Worm (Caenorhabditis elegans) whole organism, L1 larva: ENCODE measurements around the gene cdr-2.
A peak's percentile ranks its signal among the peaks of the same experiment; 100 is the strongest.

ENCODE experiments used
- C04F5.9 ChIP-seq: sonication (generic microtip); optimal IDR thresholded peaks from 2 replicates; lab custom pipeline; 2016; ENCODE audit warnings: missing genetic modification characterization, missing compliant biosample characterization
- aha-1 ChIP-seq: fragments of 150-350 bp; optimal IDR thresholded peaks from 2 replicates; lab custom pipeline; 2014; ENCODE audit warnings: missing biosample characterization, missing genetic modification characterization
- alr-1 ChIP-seq: fragments of 200-800 bp; sonication (Bioruptor generic); optimal IDR thresholded peaks from 2 replicates; lab custom pipeline; 2018; ENCODE audit warnings: borderline replicate concordance, mild to moderate bottlenecking, missing genetic modification characterization, missing compliant biosample characterization
- aly-2 ChIP-seq: fragments of 150-350 bp; optimal IDR thresholded peaks from 2 replicates; lab custom pipeline; 2014; ENCODE audit warnings: missing biosample characterization, missing genetic modification characterization
- ama-1 ChIP-seq: fragments of 150-350 bp; optimal IDR thresholded peaks from 2 replicates; lab custom pipeline; 2014
- ceh-88 ChIP-seq: fragments of 200-800 bp; sonication (Bioruptor generic); IDR thresholded peaks from 2 replicates; pipeline ENCODE4 v1.3.6; 2022; ENCODE audit warnings: missing genetic modification characterization, missing compliant biosample characterization
- dsc-1 ChIP-seq: sonication (generic microtip); optimal IDR thresholded peaks from 2 replicates; lab custom pipeline; 2016; ENCODE audit warnings: mild to moderate bottlenecking, missing genetic modification characterization, missing compliant biosample characterization
- efl-3 ChIP-seq: fragments of 200-800 bp; sonication (Bioruptor generic); optimal IDR thresholded peaks from 2 replicates; lab custom pipeline; 2018; ENCODE audit warnings: mild to moderate bottlenecking, missing genetic modification characterization, missing compliant biosample characterization
- egl-13 ChIP-seq: sonication (generic microtip); optimal IDR thresholded peaks from 2 replicates; lab custom pipeline; 2016; ENCODE audit warnings: missing genotype, missing genetic modification reagents, missing genetic modification characterization, missing compliant biosample characterization
- elt-2 ChIP-seq: sonication (generic microtip); optimal IDR thresholded peaks from 2 replicates; lab custom pipeline; 2016; ENCODE audit warnings: missing genetic modification characterization, mild to moderate bottlenecking, inconsistent platforms, missing compliant biosample characterization, missing genetic modification reagents
- fkh-4 ChIP-seq: sonication (generic microtip); optimal IDR thresholded peaks from 2 replicates; lab custom pipeline; 2016; ENCODE audit warnings: missing compliant biosample characterization, missing genetic modification characterization, borderline replicate concordance
- fkh-8 ChIP-seq: sonication (generic microtip); optimal IDR thresholded peaks from 2 replicates; lab custom pipeline; 2016; ENCODE audit warnings: mild to moderate bottlenecking, missing genetic modification characterization, missing compliant biosample characterization
- fos-1 ChIP-seq: fragments of 150-350 bp; optimal IDR thresholded peaks from 2 replicates; lab custom pipeline; 2014; ENCODE audit warnings: missing biosample characterization, missing genetic modification characterization
- hlh-17 ChIP-seq: fragments of 200-800 bp; sonication (Bioruptor generic); optimal IDR thresholded peaks from 2 replicates; lab custom pipeline; 2018; ENCODE audit warnings: missing genetic modification characterization, mild to moderate bottlenecking, missing compliant biosample characterization, moderate library complexity, borderline replicate concordance
- hlh-4 ChIP-seq: sonication (generic microtip); optimal IDR thresholded peaks from 2 replicates; lab custom pipeline; 2016; ENCODE audit warnings: mild to moderate bottlenecking, missing genetic modification characterization, missing compliant biosample characterization
- irx-1 ChIP-seq: sonication (generic microtip); optimal IDR thresholded peaks from 2 replicates; lab custom pipeline; 2016; ENCODE audit warnings: missing genetic modification characterization, missing compliant biosample characterization
- jun-1 ChIP-seq: fragments of 150-350 bp; optimal IDR thresholded peaks from 2 replicates; lab custom pipeline; 2014; ENCODE audit warnings: missing biosample characterization, missing genetic modification reagents, missing genetic modification characterization
- lin-13 ChIP-seq: fragments of 150-350 bp; optimal IDR thresholded peaks from 2 replicates; lab custom pipeline; 2014; ENCODE audit warnings: missing biosample characterization, missing genetic modification reagents, missing genetic modification characterization
- lir-3 ChIP-seq: sonication (generic microtip); optimal IDR thresholded peaks from 2 replicates; lab custom pipeline; 2016; ENCODE audit warnings: mild to moderate bottlenecking, missing genetic modification characterization, moderate library complexity, missing compliant biosample characterization; ENCODE audit not compliant: poor library complexity
- lsy-2 ChIP-seq, 2 experiments: fragments of 150-350 bp; optimal IDR thresholded peaks; 2 replicates each; lab custom pipeline; 2014; ENCODE audit warnings: missing biosample characterization in 2 of 2, missing genetic modification characterization in 2 of 2
- mab-9 ChIP-seq: fragments of 200-800 bp; sonication (Bioruptor generic); IDR thresholded peaks from 2 replicates; pipeline ENCODE4 v1.3.6; 2022; ENCODE audit warnings: missing genetic modification reagents, missing genetic modification characterization, missing compliant biosample characterization
- mef-2 ChIP-seq: fragments of 150-350 bp; optimal IDR thresholded peaks from 2 replicates; lab custom pipeline; 2014; ENCODE audit warnings: missing biosample characterization, missing genetic modification characterization
- nhr-11 ChIP-seq: fragments of 150-350 bp; optimal IDR thresholded peaks from 2 replicates; lab custom pipeline; 2014; ENCODE audit warnings: missing biosample characterization, missing genetic modification characterization
- nhr-12 ChIP-seq: sonication (generic microtip); optimal IDR thresholded peaks from 2 replicates; lab custom pipeline; 2017; ENCODE audit warnings: missing biosample characterization, missing genetic modification characterization
- nhr-77 ChIP-seq: fragments of 150-350 bp; optimal IDR thresholded peaks from 2 replicates; lab custom pipeline; 2014; ENCODE audit warnings: missing biosample characterization, missing genetic modification characterization
- nhr-84 ChIP-seq: sonication (generic microtip); optimal IDR thresholded peaks from 2 replicates; lab custom pipeline; 2017; ENCODE audit warnings: missing biosample characterization, missing genetic modification characterization
- nhr-85 ChIP-seq: sonication (generic microtip); peaks from one replicate; lab custom pipeline; 2016; ENCODE audit warnings: missing genetic modification characterization, inconsistent platforms, missing compliant biosample characterization
- pag-3 ChIP-seq: sonication (generic microtip); optimal IDR thresholded peaks from 2 replicates; lab custom pipeline; 2017; ENCODE audit warnings: missing genetic modification characterization, mild to moderate bottlenecking, missing compliant biosample characterization, antibody characterized with exemption, borderline replicate concordance; ENCODE audit not compliant: insufficient read depth
- pax-3 ChIP-seq: fragments of 200-800 bp; sonication (Bioruptor generic); optimal IDR thresholded peaks from 2 replicates; lab custom pipeline; 2018; ENCODE audit warnings: mild to moderate bottlenecking, missing genetic modification characterization, moderate library complexity, missing compliant biosample characterization
- skn-1 ChIP-seq: fragments of 150-350 bp; optimal IDR thresholded peaks from 2 replicates; lab custom pipeline; 2014; ENCODE audit warnings: missing biosample characterization, missing genetic modification characterization
- sox-4 ChIP-seq: sonication (generic microtip); optimal IDR thresholded peaks from 2 replicates; lab custom pipeline; 2016; ENCODE audit warnings: missing genetic modification characterization, missing compliant biosample characterization
- sptf-1 ChIP-seq: fragments of 150-350 bp; optimal IDR thresholded peaks from 2 replicates; lab custom pipeline; 2014; ENCODE audit warnings: missing biosample characterization, missing genetic modification characterization
- sup-37 ChIP-seq: fragments of 200-800 bp; sonication (Bioruptor generic); optimal IDR thresholded peaks from 2 replicates; lab custom pipeline; 2018; ENCODE audit warnings: mild to moderate bottlenecking, missing genetic modification characterization, missing compliant biosample characterization
- swsn-7 ChIP-seq: sonication (generic microtip); optimal IDR thresholded peaks from 2 replicates; lab custom pipeline; 2016; ENCODE audit warnings: missing genetic modification characterization, missing compliant biosample characterization
- tbx-2 ChIP-seq: sonication (generic microtip); optimal IDR thresholded peaks from 2 replicates; lab custom pipeline; 2016; ENCODE audit warnings: missing genetic modification characterization, missing compliant biosample characterization
- unc-30 ChIP-seq: sonication (generic microtip); optimal IDR thresholded peaks from 2 replicates; lab custom pipeline; 2017; ENCODE audit warnings: missing biosample characterization, missing genetic modification characterization
- unc-86 ChIP-seq: sonication (generic microtip); optimal IDR thresholded peaks from 2 replicates; lab custom pipeline; 2016; ENCODE audit warnings: missing genetic modification characterization, missing compliant biosample characterization
- zag-1 ChIP-seq: fragments of 150-350 bp; optimal IDR thresholded peaks from 2 replicates; lab custom pipeline; 2014; ENCODE audit warnings: missing biosample characterization, missing genetic modification characterization
- zip-4 ChIP-seq: fragments of 200-800 bp; sonication (Bioruptor generic); optimal IDR thresholded peaks from 2 replicates; lab custom pipeline; 2018; ENCODE audit warnings: mild to moderate bottlenecking, missing genetic modification characterization, moderate library complexity, missing compliant biosample characterization
- ztf-4 ChIP-seq: fragments of 150-350 bp; optimal IDR thresholded peaks from 2 replicates; lab custom pipeline; 2014; ENCODE audit warnings: missing biosample characterization, missing genetic modification characterization

cdr-2 gene

DNA sequence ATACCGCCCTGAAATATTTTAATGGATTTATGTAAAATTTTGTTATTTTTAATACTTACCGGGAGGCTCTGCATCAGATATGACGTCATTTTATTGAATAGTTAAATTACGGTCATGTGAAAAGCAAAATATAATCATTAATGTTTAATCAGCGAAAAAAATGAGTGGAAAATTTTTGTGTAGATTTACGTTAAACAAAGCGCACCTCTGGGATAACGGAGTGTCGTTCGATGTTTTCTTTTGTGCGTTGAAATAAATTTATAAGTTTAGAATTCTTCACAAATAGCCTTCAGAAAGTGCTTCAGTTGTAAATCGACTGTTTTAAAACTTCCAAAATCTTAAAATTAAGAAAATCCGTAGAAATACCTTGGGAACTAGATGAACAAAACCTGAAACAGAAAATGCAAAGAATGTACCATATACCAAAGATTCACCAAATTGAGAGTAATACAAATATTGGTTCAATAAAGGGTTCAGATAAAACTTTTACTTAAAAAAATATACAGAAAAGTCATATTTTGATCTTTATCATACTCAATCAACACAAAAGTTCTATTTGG, 14.8 kb downstream of the cdr-2 start, which contains the start of the genes K01D12.20 and miga-1 (continued):
- TF ChIP-seq unc-30 (tag; lab: Kevin White, UChicago) (no peak), aly-2 (tag; lab: Kevin White, UChicago) (no peak), ceh-88 (GFP tag; lab: Robert Waterston, UW) (no peak), sup-37 (GFP tag; lab: Kevin White, UChicago) (no peak), irx-1 (tag; lab: Kevin White, UChicago) (no peak), fkh-4 (tag; lab: Kevin White, UChicago) (no peak), C04F5.9 (tag; lab: Kevin White, UChicago) (no peak), lsy-2 (tag; optimal IDR thresholded peaks at IDR 0.05; lab: Kevin White, UChicago) (peak; percentile 55 to 62), egl-13 (tag; lab: Kevin White, UChicago) (no peak), lir-3 (no peak), mef-2 (tag; lab: Kevin White, UChicago) (no peak), ztf-4 (no peak), nhr-12 (no peak), efl-3 (GFP tag; lab: Kevin White, UChicago) (no peak), skn-1 (tag; lab: Kevin White, UChicago) (peak; percentile 22), unc-86 (tag; lab: Kevin White, UChicago) (no peak), fkh-8 (tag; lab: Kevin White, UChicago) (no peak), nhr-84 (tag; lab: Kevin White, UChicago) (no peak), nhr-85 (tag; lab: Kevin White, UChicago) (no peak), zip-4 (GFP tag; lab: Kevin White, UChicago) (no peak), zag-1 (no peak), lin-13 (no peak), elt-2 (peak; percentile 34), sox-4 (tag; lab: Kevin White, UChicago) (no peak), dsc-1 (tag; lab: Kevin White, UChicago) (peak; percentile 42), mab-9 (GFP tag; lab: Robert Waterston, UW) (no peak), alr-1 (tag; lab: Kevin White, UChicago) (no peak), aha-1 (no peak), nhr-77 (tag; lab: Kevin White, UChicago) (no peak), hlh-4 (tag; lab: Kevin White, UChicago) (no peak), jun-1 (tag; lab: Kevin White, UChicago) (no peak), hlh-17 (GFP tag; lab: Kevin White, UChicago) (no peak)

DNA sequence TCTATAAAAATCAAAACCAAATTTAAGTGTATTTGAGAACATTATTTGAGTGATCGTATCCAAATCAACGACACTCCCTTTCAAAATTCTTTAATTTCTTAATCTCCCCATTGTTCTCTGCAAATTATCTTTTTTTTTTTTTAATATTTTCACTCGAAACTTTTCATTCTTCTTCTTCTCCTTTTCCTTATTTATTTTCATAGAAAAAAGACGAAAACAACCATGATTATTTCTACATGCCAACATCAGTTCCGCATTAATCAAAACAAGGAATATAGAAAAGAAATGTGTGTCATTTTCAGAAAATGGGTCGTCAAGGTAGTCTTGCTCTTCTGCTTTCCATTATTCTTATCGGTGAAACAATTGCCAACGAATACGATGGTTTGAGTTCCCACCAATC, 18.0 kb downstream of the cdr-2 start, which contains the start of gene K01D12.5:
Gene K01D12.5, plus strand, starts transcription at position 301 of the 400 bp plus-strand sequence.
- no peak for TF ChIP-seq nhr-12
- TF ChIP-seq ama-1: no peak
- TF ChIP-seq swsn-7 (tag; lab: Kevin White, UChicago): no peak
- no peak for TF ChIP-seq zip-4 (GFP tag; lab: Kevin White, UChicago)
- TF ChIP-seq egl-13 (tag; lab: Kevin White, UChicago): no peak
- no peak for TF ChIP-seq mef-2 (tag; lab: Kevin White, UChicago)
- TF ChIP-seq fkh-4 (tag; lab: Kevin White, UChicago): no peak
- TF ChIP-seq pag-3 (tag; lab: Kevin White, UChicago): no peak

DNA sequence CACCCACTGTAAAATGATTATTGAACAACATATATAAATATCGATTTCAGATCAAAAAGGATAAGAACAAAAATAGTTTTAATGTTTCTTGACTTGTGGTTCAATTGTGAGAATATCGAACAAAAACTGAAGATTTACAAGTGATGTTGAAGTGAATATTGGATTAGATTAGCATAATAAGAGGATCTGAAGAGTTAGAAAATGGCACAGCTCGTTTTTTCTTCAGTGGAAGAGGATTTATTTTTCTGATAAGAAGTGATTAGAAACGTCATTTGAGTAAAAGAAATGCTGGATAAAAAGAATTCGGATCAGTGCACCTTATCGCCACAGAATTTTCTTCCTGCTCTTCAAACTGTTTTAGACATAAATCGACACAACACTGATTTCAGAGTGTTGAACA, 19.8 kb downstream of the cdr-2 start, which contains the start of gene twk-14:
Gene twk-14, minus strand, starts transcription at position 8 of the 400 bp plus-strand sequence.
- TF ChIP-seq dsc-1 (tag; lab: Kevin White, UChicago) (peak; percentile 90), egl-13 (tag; lab: Kevin White, UChicago) (peak; percentile 9), nhr-11 (tag; lab: Kevin White, UChicago) (no peak), ztf-4 (no peak), fos-1 (tag; lab: Kevin White, UChicago) (no peak), sptf-1 (tag; lab: Kevin White, UChicago) (no peak), pax-3 (tag; lab: Kevin White, UChicago) (peak; percentile 48), tbx-2 (no peak)
- TF ChIP-seq, all 84 proteins: peak for 3
